Fruit fly (Drosophila melanogaster) whole organism, embryonic: ENCODE measurements around the gene CG31275.

Experiments used
- B-H2 ChIP-seq: fragments of 200-800 bp; sonication (Bioruptor generic); optimal IDR thresholded peaks from 2 replicates; lab custom pipeline; 2018; ENCODE audit warnings: missing biosample characterization, mild to moderate bottlenecking, missing genetic modification characterization
- CG10543 ChIP-seq: fragments of 200-800 bp; sonication (Bioruptor generic); optimal IDR thresholded peaks from 3 replicates; lab custom pipeline; 2017; ENCODE audit warnings: missing biosample characterization, mild to moderate bottlenecking, missing genetic modification characterization, moderate library complexity
- CG12071 ChIP-seq: fragments of 200-800 bp; sonication (Bioruptor generic); optimal IDR thresholded peaks from 3 replicates; lab custom pipeline; 2018; ENCODE audit warnings: missing biosample characterization, mild to moderate bottlenecking, missing genetic modification characterization
- CG12236 ChIP-seq: fragments of 200-800 bp; sonication (Bioruptor generic); optimal IDR thresholded peaks from 2 replicates; lab custom pipeline; 2016; ENCODE audit warnings: missing biosample characterization, missing genetic modification characterization
- CG12299 ChIP-seq: fragments of 200-800 bp; sonication (Bioruptor generic); optimal IDR thresholded peaks from 2 replicates; lab custom pipeline; 2018; ENCODE audit warnings: missing biosample characterization, mild to moderate bottlenecking, missing genetic modification characterization
- CG12391 ChIP-seq: fragments of 200-800 bp; sonication (Bioruptor generic); optimal IDR thresholded peaks from 3 replicates; lab custom pipeline; 2018; ENCODE audit warnings: missing biosample characterization, mild to moderate bottlenecking, missing genetic modification characterization, moderate library complexity
- CG12769 ChIP-seq: fragments of 200-800 bp; sonication (Bioruptor generic); optimal IDR thresholded peaks from 2 replicates; lab custom pipeline; 2019; ENCODE audit warnings: missing biosample characterization, mild to moderate bottlenecking, missing genetic modification characterization, moderate library complexity
- CG13123 ChIP-seq: fragments of 200-800 bp; sonication (Bioruptor generic); optimal IDR thresholded peaks from 2 replicates; lab custom pipeline; 2016; ENCODE audit warnings: missing biosample characterization, missing genetic modification characterization
- CG18476 ChIP-seq: fragments of 200-800 bp; sonication (Bioruptor generic); optimal IDR thresholded peaks from 2 replicates; lab custom pipeline; 2016; ENCODE audit warnings: missing biosample characterization, mild to moderate bottlenecking, missing genetic modification characterization
- CG2199 ChIP-seq: fragments of 200-800 bp; sonication (Bioruptor generic); IDR thresholded peaks from 3 replicates; pipeline ENCODE4 v1.3.6; 2022; ENCODE audit warnings: missing biosample characterization, missing genetic modification characterization
- CG3065 ChIP-seq: fragments of 200-800 bp; sonication (Bioruptor generic); optimal IDR thresholded peaks from 2 replicates; lab custom pipeline; 2016; ENCODE audit warnings: missing biosample characterization, missing genetic modification characterization
- CG33557 ChIP-seq: fragments of 200-800 bp; sonication (Bioruptor generic); optimal IDR thresholded peaks from 2 replicates; lab custom pipeline; 2019; ENCODE audit warnings: missing biosample characterization, mild to moderate bottlenecking, missing genetic modification characterization, moderate library complexity
- CG3838 ChIP-seq: fragments of 200-800 bp; sonication (Bioruptor generic); optimal IDR thresholded peaks from 3 replicates; lab custom pipeline; 2016; ENCODE audit warnings: missing biosample characterization, missing genetic modification characterization
- CG3847 ChIP-seq: fragments of 200-800 bp; sonication (Bioruptor generic); IDR thresholded peaks from 2 replicates; pipeline ENCODE4 v1.3.6; 2022; ENCODE audit warnings: missing biosample characterization, missing genetic modification characterization
- CG4617 ChIP-seq: fragments of 200-800 bp; sonication (Bioruptor generic); optimal IDR thresholded peaks from 3 replicates; lab custom pipeline; 2016; ENCODE audit warnings: missing biosample characterization, missing genetic modification characterization, borderline replicate concordance
- CG4820 ChIP-seq: fragments of 200-800 bp; sonication (Bioruptor generic); optimal IDR thresholded peaks from 3 replicates; lab custom pipeline; 2016; ENCODE audit warnings: missing biosample characterization, missing genetic modification characterization
- CG5245 ChIP-seq: fragments of 200-800 bp; sonication (Bioruptor generic); optimal IDR thresholded peaks from 3 replicates; lab custom pipeline; 2016; ENCODE audit warnings: missing biosample characterization, missing genetic modification characterization
- CG6254 ChIP-seq: fragments of 200-800 bp; sonication (Bioruptor generic); optimal IDR thresholded peaks from 3 replicates; lab custom pipeline; 2017; ENCODE audit warnings: mild to moderate bottlenecking, missing biosample characterization, missing genetic modification reagents, missing genetic modification characterization
- CG7745 ChIP-seq: fragments of 200-800 bp; sonication (Bioruptor generic); optimal IDR thresholded peaks from 2 replicates; lab custom pipeline; 2018; ENCODE audit warnings: missing biosample characterization, mild to moderate bottlenecking, missing genetic modification characterization, moderate library complexity
- CG7928 ChIP-seq: fragments of 200-800 bp; sonication (Bioruptor generic); optimal IDR thresholded peaks from 2 replicates; lab custom pipeline; 2017; ENCODE audit warnings: missing biosample characterization, mild to moderate bottlenecking, missing genetic modification characterization
- CG8290 ChIP-seq, 3 experiments: fragments of 200-800 bp; sonication (Bioruptor generic); optimal IDR thresholded peaks; 2 replicates each; lab custom pipeline; 2016 to 2019; ENCODE audit warnings: missing biosample characterization in 3 of 3, missing genetic modification characterization in 3 of 3, mild to moderate bottlenecking in 2 of 3, moderate library complexity in 1 of 3
- CG9797 ChIP-seq: fragments of 200-800 bp; sonication (Bioruptor generic); optimal IDR thresholded peaks from 3 replicates; lab custom pipeline; 2018; ENCODE audit warnings: missing biosample characterization, mild to moderate bottlenecking, missing genetic modification characterization
- CoRest ChIP-seq: fragments of 200-800 bp; sonication (Bioruptor generic); optimal IDR thresholded peaks from 3 replicates; lab custom pipeline; 2018; ENCODE audit warnings: missing biosample characterization, mild to moderate bottlenecking, missing genetic modification characterization, moderate library complexity
- Dfd ChIP-seq, 2 experiments: fragments of >200 bp; optimal IDR thresholded peaks; 2 replicates each; lab custom pipeline; 2017; ENCODE audit warnings: missing biosample characterization in 2 of 2, missing genetic modification characterization in 2 of 2
- Dip3 ChIP-seq: fragments of 200-800 bp; sonication (Bioruptor generic); optimal IDR thresholded peaks from 3 replicates; lab custom pipeline; 2016; ENCODE audit warnings: missing biosample characterization, missing genetic modification characterization
- HHEX ChIP-seq: fragments of 200-800 bp; sonication (Bioruptor generic); optimal IDR thresholded peaks from 3 replicates; lab custom pipeline; 2017; ENCODE audit warnings: missing biosample characterization, mild to moderate bottlenecking, missing genetic modification characterization, missing genetic modification reagents
- Hr51 ChIP-seq, 2 experiments: fragments of 200-800 bp; sonication (Bioruptor generic); optimal IDR thresholded peaks; 2 replicates in 1 of 2; 3 replicates in 1 of 2; lab custom pipeline; 2016 to 2018; ENCODE audit warnings: missing biosample characterization in 2 of 2, missing genetic modification characterization in 2 of 2, mild to moderate bottlenecking in 1 of 2, moderate library complexity in 1 of 2
- Jarid2 ChIP-seq: fragments of 200-800 bp; sonication (Bioruptor generic); optimal IDR thresholded peaks from 3 replicates; lab custom pipeline; 2017; ENCODE audit warnings: mild to moderate bottlenecking, missing biosample characterization, missing genetic modification reagents, missing genetic modification characterization
- Lim3 ChIP-seq: fragments of 200-800 bp; sonication (Bioruptor generic); IDR thresholded peaks from 2 replicates; pipeline ENCODE4 v1.3.6; 2022; ENCODE audit warnings: missing biosample characterization, missing genetic modification characterization
- MBD-R2 ChIP-seq: fragments of 200-800 bp; sonication (Bioruptor generic); IDR thresholded peaks from 2 replicates; pipeline ENCODE4 v1.3.6; 2022; ENCODE audit warnings: missing biosample characterization, missing genetic modification characterization
- Mrtf ChIP-seq: fragments of 200-800 bp; sonication (Bioruptor generic); IDR thresholded peaks from 3 replicates; pipeline ENCODE4 v1.3.6; 2022; ENCODE audit warnings: missing biosample characterization, missing genetic modification characterization
- Poxn ChIP-seq: fragments of 200-800 bp; sonication (Bioruptor generic); IDR thresholded peaks from 2 replicates; pipeline ENCODE4 v1.3.6; 2022; ENCODE audit warnings: missing biosample characterization, missing genetic modification characterization
- amos ChIP-seq: fragments of 200-800 bp; sonication (Bioruptor generic); IDR thresholded peaks from 2 replicates; pipeline ENCODE4 v1.3.6; 2022; ENCODE audit warnings: missing biosample characterization, missing genetic modification characterization; ENCODE audit not compliant: partially characterized antibody
- ara ChIP-seq: fragments of 200-800 bp; sonication (Bioruptor generic); IDR thresholded peaks from 2 replicates; pipeline ENCODE4 v1.3.6; 2022; ENCODE audit warnings: missing biosample characterization, missing genetic modification characterization
- ase ChIP-seq: fragments of 200-800 bp; sonication (Bioruptor generic); IDR thresholded peaks from 3 replicates; pipeline ENCODE4 v1.3.6; 2022; ENCODE audit warnings: missing biosample characterization, missing genetic modification characterization
- ash1 ChIP-seq: fragments of 200-800 bp; sonication (Bioruptor generic); optimal IDR thresholded peaks from 2 replicates; lab custom pipeline; 2018; ENCODE audit warnings: missing biosample characterization, mild to moderate bottlenecking, missing genetic modification characterization
- cas ChIP-seq: fragments of 200-800 bp; sonication (Bioruptor generic); IDR thresholded peaks from 2 replicates; pipeline ENCODE4 v1.3.6; 2022; ENCODE audit warnings: missing biosample characterization, missing genetic modification characterization
- caup ChIP-seq: fragments of 200-800 bp; sonication (Bioruptor generic); optimal IDR thresholded peaks from 3 replicates; lab custom pipeline; 2017; ENCODE audit warnings: missing biosample characterization, mild to moderate bottlenecking, missing genetic modification characterization, moderate library complexity; ENCODE audit not compliant: severe bottlenecking
- dpn ChIP-seq, 2 experiments: fragments of 200-800 bp; sonication (Bioruptor generic); optimal IDR thresholded peaks; 3 replicates each; lab custom pipeline; 2016; ENCODE audit warnings: missing biosample characterization in 2 of 2, missing genetic modification characterization in 2 of 2
- gcm2 ChIP-seq: fragments of 200-800 bp; sonication (Bioruptor generic); optimal IDR thresholded peaks from 2 replicates; lab custom pipeline; 2016; ENCODE audit warnings: missing biosample characterization, missing genetic modification characterization
- hkb ChIP-seq, 2 experiments: fragments of 200-800 bp in 1 of 2; fragments of >200 bp in 1 of 2; sonication (Bioruptor generic) in 1 of 2; IDR thresholded peaks in 1 of 2; optimal IDR thresholded peaks in 1 of 2; 2 replicates each; pipeline versions ENCODE4 v1.3.6 to Lab custom; 2017 to 2022; ENCODE audit warnings: missing biosample characterization in 1 of 2, missing genetic modification characterization in 1 of 2
- kni ChIP-seq: fragments of 200-800 bp; sonication (Bioruptor generic); optimal IDR thresholded peaks from 3 replicates; lab custom pipeline; 2017; ENCODE audit warnings: mild to moderate bottlenecking, missing biosample characterization, missing genetic modification reagents, missing genetic modification characterization
- lab ChIP-seq: fragments of 200-800 bp; sonication (Bioruptor generic); optimal IDR thresholded peaks from 3 replicates; lab custom pipeline; 2017; ENCODE audit warnings: missing biosample characterization, missing genetic modification characterization, mild to moderate bottlenecking, moderate library complexity, missing genetic modification reagents
- lilli ChIP-seq: fragments of 200-800 bp; sonication (Bioruptor generic); optimal IDR thresholded peaks from 3 replicates; lab custom pipeline; 2016; ENCODE audit warnings: missing biosample characterization, missing genetic modification characterization
- org-1 ChIP-seq: fragments of 200-800 bp; sonication (Bioruptor generic); optimal IDR thresholded peaks from 2 replicates; lab custom pipeline; 2017; ENCODE audit warnings: missing biosample characterization, missing genetic modification characterization
- pum ChIP-seq: fragments of 200-800 bp; sonication (Bioruptor generic); optimal IDR thresholded peaks from 2 replicates; lab custom pipeline; 2016; ENCODE audit warnings: missing biosample characterization, missing genetic modification characterization
- ranshi ChIP-seq: fragments of 200-800 bp; sonication (Bioruptor generic); IDR thresholded peaks from 2 replicates; pipeline ENCODE4 v1.3.6; 2022; ENCODE audit warnings: missing biosample characterization, missing genetic modification characterization
- sug ChIP-seq: fragments of 200-800 bp; optimal IDR thresholded peaks from 2 replicates; lab custom pipeline; 2019; ENCODE audit warnings: missing biosample characterization, mild to moderate bottlenecking, missing genetic modification characterization, moderate library complexity

Gene CG31275

dm6 chr3R:16763907-16764573 lies 12.9 kb upstream of the CG31275 start (continued):
- peak; percentile 91 for TF ChIP-seq kni (GFP tag; lab: Kevin White, UChicago)
- no peak for TF ChIP-seq CG7928 (GFP tag; lab: Kevin White, UChicago)
- no peak for TF ChIP-seq lilli (GFP tag; lab: Kevin White, UChicago)
- no peak for TF ChIP-seq Jarid2 (GFP tag; lab: Kevin White, UChicago)
- TF ChIP-seq MBD-R2 (GFP tag; lab: Robert Waterston, UW): no peak
- TF ChIP-seq CG3065 (GFP tag; lab: Kevin White, UChicago): peak; percentile 91
- no peak for TF ChIP-seq CG4617 (GFP tag; lab: Kevin White, UChicago)
- no peak for TF ChIP-seq CG3838
- TF ChIP-seq Hr51 (GFP tag; optimal IDR thresholded peaks at IDR 0.05; lab: Kevin White, UChicago): no peak
- peak; percentile 80 for TF ChIP-seq CoRest (tag; lab: Kevin White, UChicago)
- TF ChIP-seq CG7745 (tag; lab: Kevin White, UChicago): no peak
- no peak for TF ChIP-seq Poxn (GFP tag; lab: Robert Waterston, UW)
- no peak for TF ChIP-seq CG18476 (GFP tag; lab: Kevin White, UChicago)
- TF ChIP-seq CG12391 (tag; lab: Kevin White, UChicago): no peak
- no peak for TF ChIP-seq cas (GFP tag; lab: Robert Waterston, UW)
- TF ChIP-seq caup (GFP tag; lab: Kevin White, UChicago): no peak
- no peak for TF ChIP-seq lab (GFP tag; lab: Kevin White, UChicago)
- TF ChIP-seq Mrtf: no peak
- TF ChIP-seq CG2199: 0 out of 3 replicates have a peak, but pooled peaks have one; percentile 35
- TF ChIP-seq gcm2 (GFP tag; lab: Kevin White, UChicago): no peak
- no peak for TF ChIP-seq ranshi (GFP tag; lab: Robert Waterston, UW)
- no peak for TF ChIP-seq ase (GFP tag; lab: Robert Waterston, UW)
- TF ChIP-seq CG13123 (GFP tag; lab: Kevin White, UChicago): no peak
- no peak for TF ChIP-seq CG4820 (GFP tag; lab: Kevin White, UChicago)
- TF ChIP-seq hkb (optimal IDR thresholded peaks at IDR 0.05; lab: Kevin White, UChicago): no peak
- 0 out of 2 replicates have a peak, but pooled peaks have one; percentile 48 for TF ChIP-seq hkb (GFP tag; IDR thresholded peaks at IDR 0.05; lab: Robert Waterston, UW)
- TF ChIP-seq ash1 (GFP tag; lab: Kevin White, UChicago): peak; percentile 90
- no peak for TF ChIP-seq CG12071 (GFP tag; lab: Kevin White, UChicago)
- peak; percentile 59 for TF ChIP-seq CG12769 (tag; lab: Kevin White, UChicago)
- peak; percentile 11 for TF ChIP-seq CG33557 (GFP tag; lab: Kevin White, UChicago)
- peak; percentile 34; the same call in 1 of the 2 replicates for TF ChIP-seq amos (GFP tag; lab: Robert Waterston, UW)
- peak; percentile 46; the same call in 1 of the 2 replicates for TF ChIP-seq ara (GFP tag; lab: Robert Waterston, UW)
- TF ChIP-seq pum (GFP tag; lab: Kevin White, UChicago): no peak
- no peak for TF ChIP-seq dpn (GFP tag; optimal IDR thresholded peaks at IDR 0.05; lab: Kevin White, UChicago)
- TF ChIP-seq CG12299 (tag; lab: Kevin White, UChicago): no peak
- no peak for TF ChIP-seq CG3847 (GFP tag; lab: Robert Waterston, UW)
- no peak for TF ChIP-seq CG6254 (GFP tag; lab: Kevin White, UChicago)
- TF ChIP-seq Lim3 (GFP tag; lab: Robert Waterston, UW): no peak
- no peak for TF ChIP-seq CG12236
- no peak for TF ChIP-seq Dip3 (GFP tag; lab: Kevin White, UChicago)
- TF ChIP-seq HHEX (GFP tag; lab: Kevin White, UChicago): no peak
- peak; percentile 14 for TF ChIP-seq sug (tag; lab: Kevin White, UChicago)
- TF ChIP-seq CG8290 (GFP tag; optimal IDR thresholded peaks at IDR 0.05; lab: Kevin White, UChicago): no peak
- TF ChIP-seq CG8290 (tag; optimal IDR thresholded peaks at IDR 0.05; lab: Kevin White, UChicago): peak in 1 of 2 experiments; percentile 28
- TF ChIP-seq CG10543 (GFP tag; lab: Kevin White, UChicago): peak; percentile 50
- no peak for TF ChIP-seq CG9797 (GFP tag; lab: Kevin White, UChicago)
- TF ChIP-seq B-H2 (GFP tag; lab: Kevin White, UChicago): peak; percentile 7
- no peak for TF ChIP-seq CG5245 (GFP tag; lab: Kevin White, UChicago)
- no peak for TF ChIP-seq Dfd (GFP tag; optimal IDR thresholded peaks at IDR 0.05; lab: Kevin White, UChicago)
- no peak for TF ChIP-seq org-1
